Fruit fly (Drosophila melanogaster): ENCODE data around the gene Rga.

Rga gene

dm6 chr3R:5591398-5591853, 21.5 kb downstream of the Rga start, which contains the start of the genes noi and Vha26 (continued):
- TF ChIP-seq al (GFP tag; IDR thresholded peaks at IDR 0.05) (no peak), croc (GFP tag; conservative IDR thresholded peaks at IDR 0.05) (no peak), CG17829 (tag; optimal IDR thresholded peaks at IDR 0.05) (peak; percentile 73), CG16815 (GFP tag; optimal IDR thresholded peaks at IDR 0.05) (no peak), CG10462 (GFP tag; optimal IDR thresholded peaks at IDR 0.05) (no peak), gce (GFP tag; IDR thresholded peaks at IDR 0.05) (no peak), so (GFP tag; IDR thresholded peaks at IDR 0.05) (no peak), sqz (GFP tag; optimal IDR thresholded peaks at IDR 0.05) (no peak), Six4 (GFP tag; optimal IDR thresholded peaks at IDR 0.05) (no peak), Hmx (GFP tag; optimal IDR thresholded peaks at IDR 0.05) (no peak), slbo (GFP tag; IDR thresholded peaks at IDR 0.05) (peak; percentile 47), CG14860 (GFP tag; IDR thresholded peaks at IDR 0.05; ENCODE audit: partially characterized antibody) (peak; percentile 36; the same call in 1 of the 3 replicates), CG13775 (GFP tag; optimal IDR thresholded peaks at IDR 0.05) (peak; percentile 49), CG12104 (GFP tag; optimal IDR thresholded peaks at IDR 0.05) (no peak), ewg (GFP tag; optimal IDR thresholded peaks at IDR 0.05) (no peak), CG7271 (tag; optimal IDR thresholded peaks at IDR 0.05) (no peak), nau (GFP tag; optimal IDR thresholded peaks at IDR 0.05) (no peak), Spps (tag; optimal IDR thresholded peaks at IDR 0.05) (peak; percentile 12), E2f1 (GFP tag; IDR thresholded peaks at IDR 0.05) (no peak), CG15696 (tag; optimal IDR thresholded peaks at IDR 0.05) (peak; percentile 56), CG10654 (GFP tag; optimal IDR thresholded peaks at IDR 0.05) (peak; percentile 33), lov (optimal IDR thresholded peaks at IDR 0.05) (no peak), lov (GFP tag; IDR thresholded peaks at IDR 0.05) (no peak), ato (GFP tag; IDR thresholded peaks at IDR 0.05; ENCODE audit: partially characterized antibody) (no peak), dati (GFP tag; IDR thresholded peaks at IDR 0.05) (no peak), sna (GFP tag; IDR thresholded peaks at IDR 0.05; ENCODE audit: partially characterized antibody) (peak; percentile 37; the same call in 1 of the 2 replicates), CG17912 (GFP tag; optimal IDR thresholded peaks at IDR 0.05) (no peak), CG12769 (tag; optimal IDR thresholded peaks at IDR 0.05) (no peak), Fer1 (GFP tag; optimal IDR thresholded peaks at IDR 0.05) (peak; percentile 1), sc (optimal IDR thresholded peaks at IDR 0.05) (no peak), sc (GFP tag; optimal IDR thresholded peaks at IDR 0.05) (no peak), bcd (GFP tag; optimal IDR thresholded peaks at IDR 0.05) (no peak), scrt (GFP tag; optimal IDR thresholded peaks at IDR 0.05) (no peak), CG32532 (GFP tag; IDR thresholded peaks at IDR 0.05) (peak; percentile 64; the same call in 1 of the 2 replicates), gro (GFP tag; optimal IDR thresholded peaks at IDR 0.05) (no peak), B-H1 (GFP tag; IDR thresholded peaks at IDR 0.05) (no peak), lilli (GFP tag; optimal IDR thresholded peaks at IDR 0.05) (peak; percentile 54), CG3407 (GFP tag; optimal IDR thresholded peaks at IDR 0.05) (no peak), CG31224 (GFP tag; IDR thresholded peaks at IDR 0.05) (no peak), CG31365 (tag; optimal IDR thresholded peaks at IDR 0.05) (no peak), Opbp (GFP tag; IDR thresholded peaks at IDR 0.05; ENCODE audit: partially characterized antibody) (no peak; the same call in 2 of the 3 replicates), pzg (GFP tag; optimal IDR thresholded peaks at IDR 0.05) (peak; percentile 90), CG9609 (GFP tag; optimal IDR thresholded peaks at IDR 0.05) (no peak), CG15514 (GFP tag; optimal IDR thresholded peaks at IDR 0.05) (peak; percentile 73), bowl (GFP tag; IDR thresholded peaks at IDR 0.05) (no peak), Hsf (GFP tag; optimal IDR thresholded peaks at IDR 0.05) (peak; percentile 38), sug (tag; optimal IDR thresholded peaks at IDR 0.05) (peak; percentile 63), CG4328 (GFP tag; optimal IDR thresholded peaks at IDR 0.05) (no peak), CG10979 (tag; optimal IDR thresholded peaks at IDR 0.05) (peak; percentile 21), Ssrp (tag; optimal IDR thresholded peaks at IDR 0.05) (no peak), grau (tag; optimal IDR thresholded peaks at IDR 0.05) (peak; percentile 72)

All from whole organism, embryonic.